Fruit fly (Drosophila melanogaster) whole organism, embryonic: Measurements from ENCODE around the gene spel1.

Experiments
- Aef1 ChIP-seq: fragments of 200-800 bp; sonication (Bioruptor generic); IDR thresholded peaks from 3 replicates; pipeline ENCODE4 v1.3.6; 2022; ENCODE audit warnings: missing biosample characterization, missing genetic modification characterization
- CG1024 ChIP-seq: fragments of 200-800 bp; sonication (Bioruptor generic); IDR thresholded peaks from 2 replicates; pipeline ENCODE4 v1.3.6; 2022; ENCODE audit warnings: missing biosample characterization, missing genetic modification characterization
- CG12071 ChIP-seq: fragments of 200-800 bp; sonication (Bioruptor generic); optimal IDR thresholded peaks from 3 replicates; lab custom pipeline; 2018; ENCODE audit warnings: missing biosample characterization, mild to moderate bottlenecking, missing genetic modification characterization
- CG12236 ChIP-seq: fragments of 200-800 bp; sonication (Bioruptor generic); optimal IDR thresholded peaks from 2 replicates; lab custom pipeline; 2016; ENCODE audit warnings: missing biosample characterization, missing genetic modification characterization
- CG14441 ChIP-seq: fragments of 200-800 bp; sonication (Bioruptor generic); IDR thresholded peaks from 2 replicates; pipeline ENCODE4 v1.3.6; 2022; ENCODE audit warnings: missing biosample characterization, missing genetic modification characterization
- CG1529 ChIP-seq: fragments of 200-800 bp; sonication (Bioruptor generic); optimal IDR thresholded peaks from 3 replicates; lab custom pipeline; 2018; ENCODE audit warnings: missing biosample characterization, missing genetic modification characterization
- CG16813 ChIP-seq: fragments of 200-800 bp; sonication (Bioruptor generic); IDR thresholded peaks from 3 replicates; pipeline ENCODE4 v1.3.6; 2022; ENCODE audit warnings: missing biosample characterization, missing genetic modification characterization; ENCODE audit not compliant: partially characterized antibody
- CG2199 ChIP-seq: fragments of 200-800 bp; sonication (Bioruptor generic); IDR thresholded peaks from 3 replicates; pipeline ENCODE4 v1.3.6; 2022; ENCODE audit warnings: missing biosample characterization, missing genetic modification characterization
- CG3163 ChIP-seq: fragments of 200-800 bp; sonication (Bioruptor generic); optimal IDR thresholded peaks from 3 replicates; lab custom pipeline; 2016; ENCODE audit warnings: missing biosample characterization, missing genetic modification characterization
- CG32532 ChIP-seq: fragments of 200-800 bp; sonication (Bioruptor generic); IDR thresholded peaks from 2 replicates; pipeline ENCODE4 v1.3.6; 2022; ENCODE audit warnings: missing biosample characterization, missing genetic modification characterization
- CG33213 ChIP-seq: fragments of 200-800 bp; sonication (Bioruptor generic); optimal IDR thresholded peaks from 3 replicates; lab custom pipeline; 2016; ENCODE audit warnings: missing biosample characterization, missing genetic modification characterization
- CG4424 ChIP-seq: fragments of 200-800 bp; sonication (Bioruptor generic); optimal IDR thresholded peaks from 3 replicates; lab custom pipeline; 2016; ENCODE audit warnings: missing biosample characterization, missing genetic modification characterization
- CG5245 ChIP-seq: fragments of 200-800 bp; sonication (Bioruptor generic); optimal IDR thresholded peaks from 3 replicates; lab custom pipeline; 2016; ENCODE audit warnings: missing biosample characterization, missing genetic modification characterization
- CG7556 ChIP-seq: fragments of 200-800 bp; sonication (Bioruptor generic); optimal IDR thresholded peaks from 2 replicates; lab custom pipeline; 2017; ENCODE audit warnings: missing biosample characterization, mild to moderate bottlenecking, missing genetic modification characterization
- CG7745 ChIP-seq: fragments of 200-800 bp; sonication (Bioruptor generic); optimal IDR thresholded peaks from 2 replicates; lab custom pipeline; 2018; ENCODE audit warnings: missing biosample characterization, mild to moderate bottlenecking, missing genetic modification characterization, moderate library complexity
- CG8924 ChIP-seq: fragments of 200-800 bp; optimal IDR thresholded peaks from 3 replicates; lab custom pipeline; 2019; ENCODE audit warnings: missing biosample characterization, mild to moderate bottlenecking, missing genetic modification characterization, moderate library complexity
- D19A ChIP-seq: fragments of 200-800 bp; optimal IDR thresholded peaks from 3 replicates; lab custom pipeline; 2019; ENCODE audit warnings: missing biosample characterization, mild to moderate bottlenecking, missing genetic modification characterization, moderate library complexity
- ERR ChIP-seq: fragments of 200-800 bp; sonication (Bioruptor generic); optimal IDR thresholded peaks from 2 replicates; lab custom pipeline; 2016; ENCODE audit warnings: missing biosample characterization, missing genetic modification characterization
- Gsc ChIP-seq: fragments of 200-800 bp; sonication (Bioruptor generic); IDR thresholded peaks from 2 replicates; pipeline ENCODE4 v1.3.6; 2022; ENCODE audit warnings: missing biosample characterization, missing genetic modification characterization
- HLH3B ChIP-seq: fragments of 200-800 bp; sonication (Bioruptor generic); IDR thresholded peaks from 2 replicates; pipeline ENCODE4 v1.3.6; 2022; ENCODE audit warnings: missing biosample characterization, missing genetic modification characterization
- Med ChIP-seq: fragments of 200-800 bp; sonication (Bioruptor generic); peaks from one replicate; lab custom pipeline; 2016; ENCODE audit warnings: missing biosample characterization, missing genetic modification characterization, mild to moderate bottlenecking, inconsistent platforms, moderate library complexity
- Nf-YA ChIP-seq: fragments of 200-800 bp; sonication (Bioruptor generic); IDR thresholded peaks from 2 replicates; pipeline ENCODE4 v1.3.6; 2022; ENCODE audit warnings: missing biosample characterization, missing genetic modification characterization
- Oaz ChIP-seq: fragments of 200-800 bp; sonication (Bioruptor generic); IDR thresholded peaks from 2 replicates; pipeline ENCODE4 v1.3.6; 2022; ENCODE audit warnings: missing biosample characterization, missing genetic modification characterization
- Optix ChIP-seq: fragments of 200-800 bp; sonication (Bioruptor generic); IDR thresholded peaks from 3 replicates; pipeline ENCODE4 v1.3.6; 2022; ENCODE audit warnings: missing biosample characterization, missing genetic modification characterization
- Pdp1 ChIP-seq, 2 experiments: fragments of 200-800 bp; sonication (Bioruptor generic); optimal IDR thresholded peaks; 3 replicates each; lab custom pipeline; 2016; ENCODE audit warnings: missing biosample characterization in 2 of 2, missing genetic modification characterization in 2 of 2, mild to moderate bottlenecking in 1 of 2, moderate library complexity in 1 of 2
- Rfx ChIP-seq: fragments of 200-800 bp; sonication (Bioruptor generic); IDR thresholded peaks from 2 replicates; pipeline ENCODE4 v1.3.6; 2022; ENCODE audit warnings: missing biosample characterization, missing genetic modification characterization
- Trl ChIP-seq, 3 experiments: fragments of >200 bp in 2 of 3; fragments of 200-800 bp in 1 of 3; sonication (Bioruptor generic) in 1 of 3; optimal IDR thresholded peaks; 2 replicates in 1 of 3; 3 replicates in 2 of 3; lab custom pipeline; 2016 to 2017; ENCODE audit warnings: missing biosample characterization in 1 of 3, missing genetic modification characterization in 1 of 3
- abd-A ChIP-seq: fragments of 200-800 bp; sonication (Bioruptor generic); optimal IDR thresholded peaks from 3 replicates; lab custom pipeline; 2019; ENCODE audit warnings: missing biosample characterization, mild to moderate bottlenecking, missing genetic modification characterization, moderate library complexity
- aop ChIP-seq: fragments of 200-800 bp; sonication (Bioruptor generic); IDR thresholded peaks from 2 replicates; pipeline ENCODE4 v1.3.6; 2022; ENCODE audit warnings: missing biosample characterization, missing genetic modification characterization
- btn ChIP-seq: fragments of 200-800 bp; sonication (Bioruptor generic); optimal IDR thresholded peaks from 2 replicates; lab custom pipeline; 2016; ENCODE audit warnings: missing biosample characterization, missing genetic modification characterization
- chinmo ChIP-seq: fragments of 200-800 bp; sonication (Bioruptor generic); IDR thresholded peaks from 4 replicates; pipeline ENCODE4 v1.3.6; 2022; ENCODE audit warnings: missing biosample characterization, missing genetic modification characterization; ENCODE audit not compliant: partially characterized antibody
- ci ChIP-seq: fragments of 200-800 bp; sonication (Bioruptor generic); IDR thresholded peaks from 3 replicates; pipeline ENCODE4 v1.3.6; 2022; ENCODE audit warnings: missing biosample characterization, missing genetic modification characterization
- dati ChIP-seq: fragments of 200-800 bp; sonication (Bioruptor generic); IDR thresholded peaks from 2 replicates; pipeline ENCODE4 v1.3.6; 2022; ENCODE audit warnings: missing biosample characterization, missing genetic modification characterization
- dimm ChIP-seq: fragments of 200-800 bp; sonication (Bioruptor generic); IDR thresholded peaks from 2 replicates; pipeline ENCODE4 v1.3.6; 2022; ENCODE audit warnings: missing biosample characterization, missing genetic modification characterization
- en ChIP-seq: fragments of 200-800 bp; sonication (Bioruptor generic); optimal IDR thresholded peaks from 2 replicates; lab custom pipeline; 2016; ENCODE audit warnings: missing biosample characterization, missing genetic modification characterization
- fd96Cb ChIP-seq: fragments of 200-800 bp; sonication (Bioruptor generic); optimal IDR thresholded peaks from 2 replicates; lab custom pipeline; 2018; ENCODE audit warnings: missing biosample characterization, mild to moderate bottlenecking, missing genetic modification characterization, moderate library complexity
- hkb ChIP-seq, 2 experiments: fragments of 200-800 bp in 1 of 2; fragments of >200 bp in 1 of 2; sonication (Bioruptor generic) in 1 of 2; IDR thresholded peaks in 1 of 2; optimal IDR thresholded peaks in 1 of 2; 2 replicates each; pipeline versions ENCODE4 v1.3.6 to Lab custom; 2017 to 2022; ENCODE audit warnings: missing biosample characterization in 1 of 2, missing genetic modification characterization in 1 of 2
- maf-S ChIP-seq: fragments of 200-800 bp; sonication (Bioruptor generic); optimal IDR thresholded peaks from 2 replicates; lab custom pipeline; 2016; ENCODE audit warnings: missing biosample characterization, missing genetic modification characterization
- nerfin-1 ChIP-seq: fragments of 200-800 bp; sonication (Bioruptor generic); optimal IDR thresholded peaks from 3 replicates; lab custom pipeline; 2019; ENCODE audit warnings: missing biosample characterization, mild to moderate bottlenecking, missing genetic modification characterization, moderate library complexity
- oc ChIP-seq: fragments of 200-800 bp; sonication (Bioruptor generic); optimal IDR thresholded peaks from 2 replicates; lab custom pipeline; 2018; ENCODE audit warnings: missing biosample characterization, mild to moderate bottlenecking, missing genetic modification characterization, moderate library complexity
- scrt ChIP-seq: fragments of 200-800 bp; sonication (Bioruptor generic); optimal IDR thresholded peaks from 2 replicates; lab custom pipeline; 2018; ENCODE audit warnings: missing biosample characterization, mild to moderate bottlenecking, missing genetic modification characterization, moderate library complexity
- sens ChIP-seq: fragments of 200-800 bp; sonication (Bioruptor generic); peaks from one replicate; lab custom pipeline; 2016; ENCODE audit warnings: missing biosample characterization, missing genetic modification characterization
- seq ChIP-seq: fragments of 200-800 bp; sonication (Bioruptor generic); IDR thresholded peaks from 2 replicates; pipeline ENCODE4 v1.3.6; 2022; ENCODE audit warnings: missing biosample characterization, missing genetic modification characterization
- sqz ChIP-seq: fragments of 200-800 bp; sonication (Bioruptor generic); optimal IDR thresholded peaks from 3 replicates; lab custom pipeline; 2018; ENCODE audit warnings: missing biosample characterization, mild to moderate bottlenecking, missing genetic modification characterization
- sug ChIP-seq: fragments of 200-800 bp; optimal IDR thresholded peaks from 2 replicates; lab custom pipeline; 2019; ENCODE audit warnings: missing biosample characterization, mild to moderate bottlenecking, missing genetic modification characterization, moderate library complexity
- tna ChIP-seq: fragments of 200-800 bp; sonication (Bioruptor generic); IDR thresholded peaks from 2 replicates; pipeline ENCODE4 v1.3.6; 2022; ENCODE audit warnings: missing biosample characterization, missing genetic modification characterization; ENCODE audit not compliant: partially characterized antibody
- vvl ChIP-seq: fragments of 200-800 bp; sonication (Bioruptor generic); IDR thresholded peaks from 2 replicates; pipeline ENCODE4 v1.3.6; 2022; ENCODE audit warnings: missing biosample characterization, missing genetic modification characterization
- wdn ChIP-seq: fragments of 200-800 bp; sonication (Bioruptor generic); IDR thresholded peaks from 2 replicates; pipeline ENCODE4 v1.3.6; 2022; ENCODE audit warnings: missing biosample characterization, missing genetic modification characterization
- wor ChIP-seq: fragments of 200-800 bp; sonication (Bioruptor generic); IDR thresholded peaks from 2 replicates; pipeline ENCODE4 v1.3.6; 2022; ENCODE audit warnings: missing biosample characterization, missing genetic modification characterization
- z ChIP-seq: fragments of 200-800 bp; sonication (Bioruptor generic); IDR thresholded peaks from 3 replicates; pipeline ENCODE4 v1.3.6; 2022; ENCODE audit warnings: missing biosample characterization, missing genetic modification characterization

Gene spel1

dm6 chr2L:14397067-14397598, 35.3 kb downstream of the spel1 start:
- TF ChIP-seq D19A (tag; lab: Kevin White, UChicago): no peak
- TF ChIP-seq CG8924 (tag; lab: Kevin White, UChicago): no peak
- TF ChIP-seq CG1024 (GFP tag; lab: Robert Waterston, UW): no peak
- peak; percentile 52 for TF ChIP-seq Med (GFP tag; lab: Kevin White, UChicago)
- TF ChIP-seq CG4424 (GFP tag; lab: Kevin White, UChicago): no peak
- no peak for TF ChIP-seq CG32532
- TF ChIP-seq Pdp1 (GFP tag; optimal IDR thresholded peaks at IDR 0.05; lab: Kevin White, UChicago): peak in 1 of 2 experiments; percentile 60
- TF ChIP-seq abd-A: peak; percentile 34
- peak; percentile 31 for TF ChIP-seq sens
- peak; percentile 65 for TF ChIP-seq oc (tag; lab: Kevin White, UChicago)
- no peak for TF ChIP-seq CG3163
- no peak for TF ChIP-seq ci (GFP tag; lab: Robert Waterston, UW)
- TF ChIP-seq sqz: peak; percentile 3
- 0 out of 4 replicates have a peak, but pooled peaks have one; percentile 14 for TF ChIP-seq chinmo (GFP tag; lab: Robert Waterston, UW)
- no peak for TF ChIP-seq ERR (GFP tag; lab: Kevin White, UChicago)
- peak; percentile 14; the same call in 1 of the 2 replicates for TF ChIP-seq vvl (GFP tag; lab: Robert Waterston, UW)
- TF ChIP-seq CG7556: no peak

dm6 chr2L:14397948-14398347, 36.1 kb downstream of the spel1 start:
- TF ChIP-seq sens (peak; percentile 18), CG7745 (tag; lab: Kevin White, UChicago) (no peak), CG14441 (GFP tag; lab: Robert Waterston, UW) (no peak), sug (no peak), dati (GFP tag; lab: Robert Waterston, UW) (no peak), CG1529 (GFP tag; lab: Kevin White, UChicago) (no peak), scrt (no peak), Oaz (GFP tag; lab: Robert Waterston, UW) (no peak), HLH3B (peak; percentile 50; the same call in 1 of the 2 replicates), hkb (optimal IDR thresholded peaks at IDR 0.05; lab: Kevin White, UChicago) (no peak), hkb (GFP tag; IDR thresholded peaks at IDR 0.05; lab: Robert Waterston, UW) (peak; percentile 15; the same call in 1 of the 2 replicates), CG16813 (GFP tag; lab: Robert Waterston, UW) (no peak), Aef1 (GFP tag; lab: Robert Waterston, UW) (0 out of 3 replicates have a peak, but pooled peaks have one; percentile 16), Trl (optimal IDR thresholded peaks at IDR 0.05; lab: Kevin White, UChicago) (no peak), Trl (GFP tag; optimal IDR thresholded peaks at IDR 0.05; lab: Kevin White, UChicago) (no peak), dimm (GFP tag; lab: Robert Waterston, UW) (no peak), Nf-YA (GFP tag; lab: Robert Waterston, UW) (no peak), Rfx (GFP tag; lab: Robert Waterston, UW) (no peak), CG12236 (GFP tag; lab: Kevin White, UChicago) (no peak), CG5245 (GFP tag; lab: Kevin White, UChicago) (no peak), tna (GFP tag; lab: Robert Waterston, UW) (no peak), wor (GFP tag; lab: Robert Waterston, UW) (no peak), CG2199 (GFP tag; lab: Robert Waterston, UW) (peak; percentile 39; the same call in 1 of the 3 replicates), aop (GFP tag; lab: Robert Waterston, UW) (no peak), z (GFP tag; lab: Robert Waterston, UW) (no peak), CG33213 (no peak), seq (GFP tag; lab: Robert Waterston, UW) (no peak), en (GFP tag; lab: Kevin White, UChicago) (no peak), CG4424 (GFP tag; lab: Kevin White, UChicago) (no peak), maf-S (GFP tag; lab: Kevin White, UChicago) (no peak), Gsc (no peak), fd96Cb (tag; lab: Kevin White, UChicago) (no peak), btn (no peak), nerfin-1 (tag; lab: Kevin White, UChicago) (no peak), Optix (GFP tag; lab: Robert Waterston, UW) (no peak), wdn (GFP tag; lab: Robert Waterston, UW) (no peak), CG12071 (GFP tag; lab: Kevin White, UChicago) (peak; percentile 18)
